Fruit fly (Drosophila melanogaster): ENCODE data around the gene Dora.

DNA sequence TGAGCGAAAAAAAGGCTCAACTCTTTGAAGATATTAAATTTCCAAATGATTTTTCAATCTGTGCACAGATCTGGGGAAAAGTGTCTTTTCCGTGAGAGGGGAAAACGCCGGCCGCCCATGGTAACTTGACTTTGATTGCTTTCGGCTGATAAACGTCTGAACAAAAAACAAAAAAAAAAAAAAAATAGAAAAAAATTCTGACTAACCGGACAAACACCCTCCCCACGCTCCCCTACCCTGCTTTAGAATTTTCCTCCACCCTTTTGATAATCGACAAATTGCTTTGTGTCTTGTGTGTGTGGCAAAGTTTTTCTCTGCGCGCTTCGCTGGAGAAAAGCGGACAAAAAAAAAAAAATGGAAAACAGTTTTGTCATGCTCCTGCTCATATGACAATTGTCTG is 69.7 kb downstream of the Dora start:
- no peak for TF ChIP-seq CG10348 (GFP tag; IDR thresholded peaks at IDR 0.05)
- TF ChIP-seq CG17806 (tag; optimal IDR thresholded peaks at IDR 0.05): no peak
- no peak for TF ChIP-seq gl (tag; optimal IDR thresholded peaks at IDR 0.05)
- TF ChIP-seq CG13204 (GFP tag; optimal IDR thresholded peaks at IDR 0.05): no peak
- TF ChIP-seq Ets98B (GFP tag; IDR thresholded peaks at IDR 0.05): no peak
- no peak for TF ChIP-seq Pif1B (GFP tag; optimal IDR thresholded peaks at IDR 0.05)
- TF ChIP-seq CG34367 (tag; optimal IDR thresholded peaks at IDR 0.05): no peak

Measured in whole organism, pupa.